Worm (Caenorhabditis elegans) whole organism, L1 larva: ENCODE data around the gene set-15.

Source experiments
- ces-1 ChIP-seq: fragments of 150-350 bp; optimal IDR thresholded peaks from 2 replicates; lab custom pipeline; 2014; ENCODE audit warnings: missing biosample characterization, missing genetic modification reagents, missing genetic modification characterization
- dpl-1 ChIP-seq, 3 experiments: fragments of 150-350 bp in 2 of 3; sonication (generic microtip) in 1 of 3; optimal IDR thresholded peaks; 2 replicates each; lab custom pipeline; 2014 to 2017; ENCODE audit warnings: missing biosample characterization in 3 of 3, missing genetic modification characterization in 3 of 3, missing genetic modification reagents in 3 of 3
- fkh-10 ChIP-seq: sonication (generic microtip); optimal IDR thresholded peaks from 2 replicates; lab custom pipeline; 2017; ENCODE audit warnings: missing biosample characterization, missing genetic modification reagents, missing genetic modification characterization
- irx-1 ChIP-seq: sonication (generic microtip); optimal IDR thresholded peaks from 2 replicates; lab custom pipeline; 2016; ENCODE audit warnings: missing genetic modification characterization, missing compliant biosample characterization
- mdl-1 ChIP-seq, 2 experiments: fragments of 150-350 bp; optimal IDR thresholded peaks; 2 replicates each; lab custom pipeline; 2014 to 2017; ENCODE audit warnings: missing biosample characterization in 2 of 2, missing genetic modification characterization in 2 of 2, inconsistent platforms in 1 of 2
- mep-1 ChIP-seq: fragments of 150-350 bp; optimal IDR thresholded peaks from 2 replicates; lab custom pipeline; 2014; ENCODE audit warnings: missing biosample characterization, missing genetic modification characterization
- nhr-11 ChIP-seq: fragments of 150-350 bp; optimal IDR thresholded peaks from 2 replicates; lab custom pipeline; 2014; ENCODE audit warnings: missing biosample characterization, missing genetic modification characterization
- nhr-237 ChIP-seq: fragments of 150-350 bp; optimal IDR thresholded peaks from 2 replicates; lab custom pipeline; 2014; ENCODE audit warnings: missing biosample characterization, missing genetic modification characterization
- nhr-28 ChIP-seq: fragments of 150-350 bp; optimal IDR thresholded peaks from 2 replicates; lab custom pipeline; 2014; ENCODE audit warnings: missing biosample characterization, missing genetic modification characterization
- unc-62 ChIP-seq: fragments of 150-350 bp; optimal IDR thresholded peaks from 2 replicates; lab custom pipeline; 2014; ENCODE audit warnings: missing biosample characterization, missing genetic modification reagents, missing genetic modification characterization
- ztf-11 ChIP-seq, 2 experiments: sonication (generic microtip); optimal IDR thresholded peaks; 2 replicates each; lab custom pipeline; 2016 to 2017; ENCODE audit warnings: missing genetic modification characterization in 2 of 2, missing biosample characterization in 1 of 2, missing compliant biosample characterization in 1 of 2
- ztf-4 ChIP-seq: fragments of 150-350 bp; optimal IDR thresholded peaks from 2 replicates; lab custom pipeline; 2014; ENCODE audit warnings: missing biosample characterization, missing genetic modification characterization

- TF ChIP-seq nhr-11 (tag; lab: Kevin White, UChicago) (no peak), nhr-237 (no peak), ces-1 (GFP tag; lab: Kevin White, UChicago) (no peak), ztf-11 (tag; optimal IDR thresholded peaks at IDR 0.05; lab: Kevin White, UChicago) (no peak), dpl-1 (GFP tag; optimal IDR thresholded peaks at IDR 0.05; lab: Kevin White, UChicago) (no peak), mdl-1 (tag; optimal IDR thresholded peaks at IDR 0.05; lab: Kevin White, UChicago) (no peak), irx-1 (tag; lab: Kevin White, UChicago) (no peak), fkh-10 (GFP tag; lab: Kevin White, UChicago) (no peak), ztf-4 (tag; lab: Kevin White, UChicago) (no peak), nhr-28 (no peak), unc-62 (GFP tag; lab: Kevin White, UChicago) (no peak), mep-1 (tag; lab: Kevin White, UChicago) (no peak)
These were observed at the start of gene set-15 for ce11 chrIV:4780129-4780528.
